Fruit fly (Drosophila melanogaster): Measurements from ENCODE around the gene CG13643.

Gene CG13643

DNA sequence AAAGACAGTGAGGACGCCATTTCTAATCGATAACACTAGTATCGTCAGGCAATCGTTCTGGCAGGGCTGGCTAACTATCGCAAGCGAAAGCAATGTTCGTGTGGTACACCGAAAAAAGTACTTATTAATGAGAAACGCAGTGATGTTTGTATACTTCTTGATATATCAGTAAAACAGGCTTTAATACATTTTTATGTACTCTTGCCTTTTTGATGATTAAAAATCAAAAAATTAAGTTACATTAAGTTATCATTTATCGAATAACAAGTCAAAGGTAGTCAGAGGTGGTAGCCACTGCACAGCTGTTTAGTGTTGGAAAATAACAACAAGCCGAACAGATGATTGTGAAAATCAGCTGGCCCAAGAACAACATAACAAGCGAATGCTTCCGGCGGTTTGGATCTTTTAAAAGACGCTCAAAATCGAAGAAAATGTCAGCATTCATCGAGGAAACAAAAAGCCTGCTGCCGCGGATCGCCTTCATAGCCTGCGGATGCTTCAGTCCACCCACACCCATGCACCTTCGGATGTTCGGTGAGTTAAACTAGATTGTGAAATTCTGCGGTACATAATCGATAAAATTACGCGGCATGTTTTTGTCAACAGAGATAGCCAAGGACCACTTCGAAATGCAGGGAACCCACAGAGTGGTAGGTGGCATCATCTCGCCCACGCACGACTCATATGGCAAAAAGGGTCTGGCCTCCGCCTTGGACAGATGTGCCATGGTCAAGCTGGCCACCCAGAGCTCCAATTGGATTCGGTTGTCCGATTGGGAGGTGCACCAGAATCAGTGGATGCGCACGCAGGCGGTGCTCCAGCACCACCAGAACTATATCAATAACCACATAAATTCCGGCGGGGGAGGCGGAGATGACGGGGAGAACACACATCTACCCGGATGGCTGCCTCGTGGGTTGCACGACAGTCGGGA, 39.4 kb upstream of the CG13643 start, which contains the start of the genes ssh and Nmnat (continued):
- TF ChIP-seq phol (tag; optimal IDR thresholded peaks at IDR 0.05), result peak; percentile 100
- no peak for TF ChIP-seq CG31388 (GFP tag; optimal IDR thresholded peaks at IDR 0.05)
- TF ChIP-seq Taf1 (GFP tag; IDR thresholded peaks at IDR 0.05), result no peak
- TF ChIP-seq CG30020 (tag; optimal IDR thresholded peaks at IDR 0.05), result peak; percentile 63
- TF ChIP-seq Nf-YB (GFP tag; optimal IDR thresholded peaks at IDR 0.05), result peak; percentile 19
- TF ChIP-seq CG8944 (GFP tag; optimal IDR thresholded peaks at IDR 0.05), result no peak
- peak; percentile 67 for TF ChIP-seq Myb (GFP tag; optimal IDR thresholded peaks at IDR 0.05)
- no peak for TF ChIP-seq CG10274 (GFP tag; optimal IDR thresholded peaks at IDR 0.05)
- TF ChIP-seq amos (GFP tag; IDR thresholded peaks at IDR 0.05; ENCODE audit: partially characterized antibody), result peak; percentile 91
- peak; percentile 26 for TF ChIP-seq CG10979 (tag; optimal IDR thresholded peaks at IDR 0.05)
- peak; percentile 9 for TF ChIP-seq CG9609 (GFP tag; optimal IDR thresholded peaks at IDR 0.05)
- TF ChIP-seq CG7357 (GFP tag; IDR thresholded peaks at IDR 0.05), result no peak
- no peak for TF ChIP-seq pita (GFP tag; optimal IDR thresholded peaks at IDR 0.05)
- no peak for TF ChIP-seq CG11696 (GFP tag; IDR thresholded peaks at IDR 0.05)
- peak; percentile 16 for TF ChIP-seq caup (GFP tag; optimal IDR thresholded peaks at IDR 0.05; ENCODE audit: severe bottlenecking)
- no peak for TF ChIP-seq ash1 (GFP tag; optimal IDR thresholded peaks at IDR 0.05)
- TF ChIP-seq CG5953 (GFP tag; IDR thresholded peaks at IDR 0.05), result no peak
- TF ChIP-seq gfzf (GFP tag; optimal IDR thresholded peaks at IDR 0.05), result peak; percentile 34
- peak; percentile 29 for TF ChIP-seq NfI (GFP tag; optimal IDR thresholded peaks at IDR 0.05)
- TF ChIP-seq CG3163 (GFP tag; optimal IDR thresholded peaks at IDR 0.05), result peak; percentile 4
- TF ChIP-seq CG8281 (tag; optimal IDR thresholded peaks at IDR 0.05), result no peak
- TF ChIP-seq vnd (GFP tag; IDR thresholded peaks at IDR 0.05; ENCODE audit: partially characterized antibody), result peak; percentile 91
- TF ChIP-seq chif (GFP tag; optimal IDR thresholded peaks at IDR 0.05), result no peak
- no peak for TF ChIP-seq CG7745 (tag; optimal IDR thresholded peaks at IDR 0.05)
- peak; percentile 92 for TF ChIP-seq MBD-R2 (GFP tag; IDR thresholded peaks at IDR 0.05)
- TF ChIP-seq nau (GFP tag; optimal IDR thresholded peaks at IDR 0.05), result no peak
- no peak for TF ChIP-seq kni (GFP tag; optimal IDR thresholded peaks at IDR 0.05)
- TF ChIP-seq Ptx1 (GFP tag; IDR thresholded peaks at IDR 0.05), result no peak
- TF ChIP-seq Stat92E (GFP tag; optimal IDR thresholded peaks at IDR 0.05), result peak in 1 of 3 experiments; percentile 17
- no peak for TF ChIP-seq otp (GFP tag; IDR thresholded peaks at IDR 0.05)
- no peak for TF ChIP-seq CG14965 (GFP tag; optimal IDR thresholded peaks at IDR 0.05; ENCODE audit: borderline replicate concordance)
- TF ChIP-seq maf-S (GFP tag; optimal IDR thresholded peaks at IDR 0.05), result no peak
- no peak for TF ChIP-seq Kr (GFP tag; optimal IDR thresholded peaks at IDR 0.05)
- no peak for TF ChIP-seq HHEX (GFP tag; optimal IDR thresholded peaks at IDR 0.05)
- TF ChIP-seq odd (GFP tag; optimal IDR thresholded peaks at IDR 0.05), result no peak
- TF ChIP-seq PHDP (tag; optimal IDR thresholded peaks at IDR 0.05), result no peak
- peak; percentile 37 for TF ChIP-seq cg (GFP tag; optimal IDR thresholded peaks at IDR 0.05)
- no peak; the same call in 2 of the 3 replicates for TF ChIP-seq CG17361 (GFP tag; IDR thresholded peaks at IDR 0.05)
- no peak for TF ChIP-seq CG2889 (GFP tag; IDR thresholded peaks at IDR 0.05)
- TF ChIP-seq Side (GFP tag; optimal IDR thresholded peaks at IDR 0.05), result peak; percentile 37
- no peak for TF ChIP-seq ara (GFP tag; IDR thresholded peaks at IDR 0.05)
- no peak for TF ChIP-seq CG15269 (tag; optimal IDR thresholded peaks at IDR 0.05)
- no peak for TF ChIP-seq CG6254 (GFP tag; optimal IDR thresholded peaks at IDR 0.05)
- TF ChIP-seq ssp (GFP tag; IDR thresholded peaks at IDR 0.05), result no peak
- peak; percentile 94 for TF ChIP-seq knrl (GFP tag; IDR thresholded peaks at IDR 0.05; ENCODE audit: partially characterized antibody)
- TF ChIP-seq CG12769 (tag; optimal IDR thresholded peaks at IDR 0.05), result no peak
- no peak for TF ChIP-seq CG12104 (GFP tag; optimal IDR thresholded peaks at IDR 0.05)
- TF ChIP-seq Oaz (GFP tag; IDR thresholded peaks at IDR 0.05), result no peak
